Fruit fly (Drosophila melanogaster) whole organism, embryonic: Measurements from ENCODE around the gene Cbp20.

Experiments used
- Atf3 ChIP-seq: fragments of 200-800 bp; sonication (Bioruptor generic); optimal IDR thresholded peaks from 3 replicates; lab custom pipeline; 2016; ENCODE audit warnings: missing biosample characterization, missing genetic modification characterization
- B-H2 ChIP-seq: fragments of 200-800 bp; sonication (Bioruptor generic); optimal IDR thresholded peaks from 2 replicates; lab custom pipeline; 2018; ENCODE audit warnings: missing biosample characterization, mild to moderate bottlenecking, missing genetic modification characterization
- Bgb ChIP-seq: fragments of 200-800 bp; sonication (Bioruptor generic); IDR thresholded peaks from 2 replicates; pipeline ENCODE4 v1.3.6; 2022; ENCODE audit warnings: missing biosample characterization, missing genetic modification characterization; ENCODE audit not compliant: partially characterized antibody
- CG10267 ChIP-seq: fragments of 200-800 bp; sonication (Bioruptor generic); optimal IDR thresholded peaks from 2 replicates; lab custom pipeline; 2018; ENCODE audit warnings: missing biosample characterization, mild to moderate bottlenecking, missing genetic modification characterization, moderate library complexity
- CG10979 ChIP-seq: fragments of 200-800 bp; sonication (Bioruptor generic); optimal IDR thresholded peaks from 2 replicates; lab custom pipeline; 2018; ENCODE audit warnings: missing biosample characterization, mild to moderate bottlenecking, missing genetic modification characterization, moderate library complexity
- CG11504 ChIP-seq: fragments of 200-800 bp; sonication (Bioruptor generic); optimal IDR thresholded peaks from 3 replicates; lab custom pipeline; 2019; ENCODE audit warnings: missing biosample characterization, mild to moderate bottlenecking, missing genetic modification characterization, moderate library complexity
- CG12769 ChIP-seq: fragments of 200-800 bp; sonication (Bioruptor generic); optimal IDR thresholded peaks from 2 replicates; lab custom pipeline; 2019; ENCODE audit warnings: missing biosample characterization, mild to moderate bottlenecking, missing genetic modification characterization, moderate library complexity
- CG13624 ChIP-seq: fragments of 200-800 bp; sonication (Bioruptor generic); optimal IDR thresholded peaks from 2 replicates; lab custom pipeline; 2016; ENCODE audit warnings: missing biosample characterization, missing genetic modification characterization
- CG18764 ChIP-seq: fragments of 200-800 bp; sonication (Bioruptor generic); optimal IDR thresholded peaks from 3 replicates; lab custom pipeline; 2016; ENCODE audit warnings: missing biosample characterization, missing genetic modification characterization
- CG4820 ChIP-seq: fragments of 200-800 bp; sonication (Bioruptor generic); optimal IDR thresholded peaks from 3 replicates; lab custom pipeline; 2016; ENCODE audit warnings: missing biosample characterization, missing genetic modification characterization
- CG7745 ChIP-seq: fragments of 200-800 bp; sonication (Bioruptor generic); optimal IDR thresholded peaks from 2 replicates; lab custom pipeline; 2018; ENCODE audit warnings: missing biosample characterization, mild to moderate bottlenecking, missing genetic modification characterization, moderate library complexity
- CkIIα-i1 ChIP-seq: fragments of 200-800 bp; sonication (Bioruptor generic); IDR thresholded peaks from 2 replicates; pipeline ENCODE4 v1.3.6; 2022; ENCODE audit warnings: missing biosample characterization, missing genetic modification characterization
- D19B ChIP-seq: fragments of 200-800 bp; sonication (Bioruptor generic); optimal IDR thresholded peaks from 2 replicates; lab custom pipeline; 2017; ENCODE audit warnings: missing biosample characterization, mild to moderate bottlenecking, missing genetic modification characterization
- Dref ChIP-seq: fragments of 200-800 bp; sonication (Bioruptor generic); IDR thresholded peaks from 2 replicates; pipeline ENCODE4 v1.3.6; 2022; ENCODE audit warnings: missing biosample characterization, missing genetic modification characterization
- HHEX ChIP-seq: fragments of 200-800 bp; sonication (Bioruptor generic); optimal IDR thresholded peaks from 3 replicates; lab custom pipeline; 2017; ENCODE audit warnings: missing biosample characterization, mild to moderate bottlenecking, missing genetic modification characterization, missing genetic modification reagents
- MTF-1 ChIP-seq: fragments of 200-800 bp; sonication (Bioruptor generic); optimal IDR thresholded peaks from 2 replicates; lab custom pipeline; 2018; ENCODE audit warnings: missing biosample characterization, mild to moderate bottlenecking, missing genetic modification characterization, borderline replicate concordance
- Meics ChIP-seq: fragments of 200-800 bp; sonication (Bioruptor generic); optimal IDR thresholded peaks from 2 replicates; lab custom pipeline; 2017; ENCODE audit warnings: missing biosample characterization, mild to moderate bottlenecking, missing genetic modification characterization
- Opbp ChIP-seq: fragments of 200-800 bp; sonication (Bioruptor generic); IDR thresholded peaks from 3 replicates; pipeline ENCODE4 v1.3.6; 2022; ENCODE audit warnings: missing biosample characterization, missing genetic modification characterization; ENCODE audit not compliant: partially characterized antibody
- Pdp1 ChIP-seq, 2 experiments: fragments of 200-800 bp; sonication (Bioruptor generic); optimal IDR thresholded peaks; 3 replicates each; lab custom pipeline; 2016; ENCODE audit warnings: missing biosample characterization in 2 of 2, missing genetic modification characterization in 2 of 2, mild to moderate bottlenecking in 1 of 2, moderate library complexity in 1 of 2
- Ptx1 ChIP-seq: fragments of 200-800 bp; sonication (Bioruptor generic); IDR thresholded peaks from 2 replicates; pipeline ENCODE4 v1.3.6; 2022; ENCODE audit warnings: missing biosample characterization, missing genetic modification characterization
- Scr ChIP-seq: fragments of 200-800 bp; sonication (Bioruptor generic); IDR thresholded peaks from 2 replicates; pipeline ENCODE4 v1.3.6; 2022; ENCODE audit warnings: missing biosample characterization, missing genetic modification characterization; ENCODE audit not compliant: partially characterized antibody
- Sin3A ChIP-seq: fragments of >200 bp; optimal IDR thresholded peaks from 2 replicates; lab custom pipeline; 2018
- Sox102F ChIP-seq: fragments of 200-800 bp; sonication (Bioruptor generic); optimal IDR thresholded peaks from 2 replicates; lab custom pipeline; 2018; ENCODE audit warnings: missing biosample characterization, mild to moderate bottlenecking, missing genetic modification characterization, moderate library complexity
- Sry-δ ChIP-seq: fragments of 200-800 bp; sonication (Bioruptor generic); optimal IDR thresholded peaks from 2 replicates; lab custom pipeline; 2016; ENCODE audit warnings: missing biosample characterization, missing genetic modification characterization
- cato ChIP-seq: fragments of 200-800 bp; sonication (Bioruptor generic); optimal IDR thresholded peaks from 2 replicates; lab custom pipeline; 2016; ENCODE audit warnings: missing biosample characterization, missing genetic modification characterization, borderline replicate concordance
- ci ChIP-seq: fragments of 200-800 bp; sonication (Bioruptor generic); IDR thresholded peaks from 3 replicates; pipeline ENCODE4 v1.3.6; 2022; ENCODE audit warnings: missing biosample characterization, missing genetic modification characterization
- corto ChIP-seq: fragments of 200-800 bp; sonication (Bioruptor generic); optimal IDR thresholded peaks from 2 replicates; lab custom pipeline; 2016; ENCODE audit warnings: missing biosample characterization, mild to moderate bottlenecking, missing genetic modification characterization, moderate library complexity
- crc ChIP-seq: fragments of 200-800 bp; sonication (Bioruptor generic); optimal IDR thresholded peaks from 2 replicates; lab custom pipeline; 2016; ENCODE audit warnings: missing biosample characterization, missing genetic modification characterization
- crol ChIP-seq: fragments of 200-800 bp; sonication (Bioruptor generic); IDR thresholded peaks from 2 replicates; pipeline ENCODE4 v1.3.6; 2022; ENCODE audit warnings: missing biosample characterization, missing genetic modification characterization
- da ChIP-seq: fragments of 200-800 bp; sonication (Bioruptor generic); optimal IDR thresholded peaks from 2 replicates; lab custom pipeline; 2016; ENCODE audit warnings: missing biosample characterization, missing genetic modification characterization
- ems ChIP-seq: fragments of 200-800 bp; sonication (Bioruptor generic); optimal IDR thresholded peaks from 3 replicates; lab custom pipeline; 2016; ENCODE audit warnings: missing biosample characterization, missing genetic modification characterization
- lab ChIP-seq: fragments of 200-800 bp; sonication (Bioruptor generic); optimal IDR thresholded peaks from 3 replicates; lab custom pipeline; 2017; ENCODE audit warnings: missing biosample characterization, missing genetic modification characterization, mild to moderate bottlenecking, moderate library complexity, missing genetic modification reagents
- lola ChIP-seq, 3 experiments: fragments of >200 bp in 2 of 3; fragments of 200-800 bp in 1 of 3; sonication (Bioruptor generic) in 1 of 3; optimal IDR thresholded peaks; 2 replicates each; lab custom pipeline; 2017 to 2019; ENCODE audit warnings: missing biosample characterization in 3 of 3, missing genetic modification characterization in 3 of 3, mild to moderate bottlenecking in 1 of 3, moderate library complexity in 1 of 3
- nerfin-1 ChIP-seq: fragments of 200-800 bp; sonication (Bioruptor generic); optimal IDR thresholded peaks from 3 replicates; lab custom pipeline; 2019; ENCODE audit warnings: missing biosample characterization, mild to moderate bottlenecking, missing genetic modification characterization, moderate library complexity
- nerfin-2 ChIP-seq: fragments of 200-800 bp; sonication (Bioruptor generic); IDR thresholded peaks from 2 replicates; pipeline ENCODE4 v1.3.6; 2022; ENCODE audit warnings: missing biosample characterization, missing genetic modification characterization; ENCODE audit not compliant: partially characterized antibody
- otp ChIP-seq: fragments of 200-800 bp; sonication (Bioruptor generic); IDR thresholded peaks from 3 replicates; pipeline ENCODE4, ENCODE4 v1.3.6; 2022; ENCODE audit warnings: missing biosample characterization, missing genetic modification characterization
- psq ChIP-seq: fragments of 200-800 bp; sonication (Bioruptor generic); optimal IDR thresholded peaks from 2 replicates; lab custom pipeline; 2017; ENCODE audit warnings: missing biosample characterization, missing genetic modification characterization
- sc ChIP-seq, 3 experiments: fragments of >200 bp in 2 of 3; fragments of 200-800 bp in 1 of 3; sonication (Bioruptor generic) in 1 of 3; optimal IDR thresholded peaks; 2 replicates in 2 of 3; 3 replicates in 1 of 3; lab custom pipeline; 2017; ENCODE audit warnings: mild to moderate bottlenecking in 1 of 3, missing biosample characterization in 1 of 3, missing genetic modification characterization in 1 of 3, missing genetic modification reagents in 1 of 3
- slou ChIP-seq: fragments of 200-800 bp; sonication (Bioruptor generic); optimal IDR thresholded peaks from 3 replicates; lab custom pipeline; 2016; ENCODE audit warnings: missing biosample characterization, missing genetic modification characterization
- slp2 ChIP-seq: fragments of 200-800 bp; sonication (Bioruptor generic); optimal IDR thresholded peaks from 2 replicates; lab custom pipeline; 2016; ENCODE audit warnings: missing biosample characterization, missing genetic modification characterization
- sug ChIP-seq: fragments of 200-800 bp; optimal IDR thresholded peaks from 2 replicates; lab custom pipeline; 2019; ENCODE audit warnings: missing biosample characterization, mild to moderate bottlenecking, missing genetic modification characterization, moderate library complexity
- unc-4 ChIP-seq: fragments of 200-800 bp; sonication (Bioruptor generic); IDR thresholded peaks from 2 replicates; pipeline ENCODE4 v1.3.6; 2022; ENCODE audit warnings: missing biosample characterization, missing genetic modification characterization; ENCODE audit not compliant: partially characterized antibody
- zf30C ChIP-seq: fragments of 200-800 bp; sonication (Bioruptor generic); optimal IDR thresholded peaks from 3 replicates; lab custom pipeline; 2018; ENCODE audit warnings: missing biosample characterization, mild to moderate bottlenecking, missing genetic modification characterization
- zfh2 ChIP-seq: fragments of 200-800 bp; sonication (Bioruptor generic); optimal IDR thresholded peaks from 2 replicates; lab custom pipeline; 2016; ENCODE audit warnings: missing biosample characterization, missing genetic modification characterization

The Cbp20 gene

DNA sequence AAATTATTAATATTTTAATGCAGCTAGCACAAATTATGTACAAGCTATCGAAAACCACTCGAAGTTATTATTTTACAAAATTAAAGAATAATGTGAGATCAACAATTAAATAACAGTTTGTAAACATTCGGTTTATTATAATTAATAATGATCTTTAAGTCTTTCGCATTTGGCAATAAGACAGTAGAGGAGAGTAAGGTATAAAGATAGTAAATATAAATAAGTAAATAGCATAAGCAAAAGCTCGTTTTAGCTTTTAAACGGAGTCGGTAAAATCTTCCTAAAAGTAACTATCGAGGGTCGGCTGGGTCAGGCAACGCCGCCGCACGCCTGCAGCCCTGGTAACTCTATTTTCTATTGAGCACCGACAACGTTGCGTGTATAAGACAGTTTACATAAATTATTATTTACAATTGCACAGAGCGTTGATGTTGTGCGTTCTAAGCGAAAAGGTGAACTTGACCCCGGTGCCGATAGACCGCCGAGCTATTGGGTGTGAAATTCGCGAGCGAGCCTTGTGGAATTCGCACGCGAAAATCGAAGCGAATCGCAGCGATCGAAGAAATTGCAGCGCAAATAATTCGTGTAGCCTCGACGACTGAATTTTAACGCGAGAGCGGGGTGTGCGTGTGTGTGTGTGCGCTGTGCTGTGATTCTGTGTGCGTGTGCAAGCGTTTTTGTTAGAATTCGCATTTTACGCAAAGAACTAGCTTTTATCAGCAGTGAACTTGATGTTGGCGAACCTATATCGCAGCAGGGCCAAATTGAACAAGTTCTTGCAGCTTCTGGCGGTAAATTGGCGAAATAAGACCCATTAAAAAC lies 3.2 kb downstream of the Cbp20 start, which contains the start of gene wrd (continued):
- TF ChIP-seq B-H2 (GFP tag; lab: Kevin White, UChicago) (no peak), slp2 (no peak), Sox102F (GFP tag; lab: Kevin White, UChicago) (peak; percentile 11), zfh2 (no peak), psq (no peak), Dref (peak; percentile 36; the same call in 1 of the 2 replicates), CG4820 (no peak), sc (optimal IDR thresholded peaks at IDR 0.05; lab: Kevin White, UChicago) (no peak), sc (GFP tag; optimal IDR thresholded peaks at IDR 0.05; lab: Kevin White, UChicago) (no peak), CG18764 (no peak), zf30C (GFP tag; lab: Kevin White, UChicago) (no peak), CG10979 (no peak), CG11504 (tag; lab: Kevin White, UChicago) (peak; percentile 49), D19B (GFP tag; lab: Kevin White, UChicago) (peak; percentile 36), Scr (no peak; the same call in 1 of the 2 replicates), nerfin-2 (GFP tag; lab: Robert Waterston, UW) (no peak), ci (GFP tag; lab: Robert Waterston, UW) (0 out of 3 replicates have a peak, but pooled peaks have one; percentile 7), HHEX (GFP tag; lab: Kevin White, UChicago) (no peak), crc (no peak), Sry-δ (GFP tag; lab: Kevin White, UChicago) (peak; percentile 12), MTF-1 (GFP tag; lab: Kevin White, UChicago) (no peak), lola (GFP tag; optimal IDR thresholded peaks at IDR 0.05; lab: Kevin White, UChicago) (peak in 1 of 3 experiments; percentile 39), Ptx1 (GFP tag; lab: Robert Waterston, UW) (no peak), CG13624 (GFP tag; lab: Kevin White, UChicago) (no peak), CG12769 (tag; lab: Kevin White, UChicago) (peak; percentile 8), CkIIα-i1 (GFP tag; lab: Robert Waterston, UW) (no peak), nerfin-1 (tag; lab: Kevin White, UChicago) (peak; percentile 39), crol (GFP tag; lab: Robert Waterston, UW) (no peak), CG10267 (tag; lab: Kevin White, UChicago) (peak; percentile 3), Meics (GFP tag; lab: Kevin White, UChicago) (peak; percentile 43), ems (GFP tag; lab: Kevin White, UChicago) (no peak), unc-4 (GFP tag; lab: Robert Waterston, UW) (0 out of 2 replicates have a peak, but pooled peaks have one; percentile 22), Bgb (peak; percentile 49), otp (GFP tag; lab: Robert Waterston, UW) (no peak), sug (no peak), cato (GFP tag; lab: Kevin White, UChicago) (no peak), CG7745 (tag; lab: Kevin White, UChicago) (no peak), da (GFP tag; lab: Kevin White, UChicago) (no peak), Pdp1 (GFP tag; optimal IDR thresholded peaks at IDR 0.05; lab: Kevin White, UChicago) (peak in 1 of 2 experiments; percentile 67), lab (GFP tag; lab: Kevin White, UChicago) (no peak), Opbp (GFP tag; lab: Robert Waterston, UW) (0 out of 3 replicates have a peak, but pooled peaks have one; percentile 37), Atf3 (GFP tag; lab: Kevin White, UChicago) (no peak), Sin3A (lab: Kevin White, UChicago) (no peak), corto (GFP tag; lab: Kevin White, UChicago) (no peak), slou (GFP tag; lab: Kevin White, UChicago) (no peak)
